Worm (Caenorhabditis elegans) whole organism, mixed stage, embryonic: ENCODE results near the gene clec-162.

ENCODE experiments used
- lin-13 ChIP-seq: fragments of 150-350 bp; optimal IDR thresholded peaks from 2 replicates; lab custom pipeline; 2014; ENCODE audit warnings: missing biosample characterization, missing genetic modification characterization
- mep-1 ChIP-seq: fragments of 150-350 bp; optimal IDR thresholded peaks from 2 replicates; lab custom pipeline; 2017; ENCODE audit warnings: missing biosample characterization, missing genetic modification reagents, missing genetic modification characterization, inconsistent platforms
- nhr-237 ChIP-seq: fragments of 150-350 bp; optimal IDR thresholded peaks from 2 replicates; lab custom pipeline; 2014; ENCODE audit warnings: missing biosample characterization, missing genetic modification characterization
- pha-4 ChIP-seq: fragments of 150-350 bp; optimal IDR thresholded peaks from 2 replicates; lab custom pipeline; 2018; ENCODE audit warnings: missing biosample characterization, missing genetic modification reagents, missing genetic modification characterization
- snpc-4 ChIP-seq: fragments of 150-350 bp; optimal IDR thresholded peaks from 2 replicates; lab custom pipeline; 2014; ENCODE audit warnings: missing biosample characterization, missing genetic modification characterization
- unc-39 ChIP-seq: fragments of 150-350 bp; optimal IDR thresholded peaks from 2 replicates; lab custom pipeline; 2014; ENCODE audit warnings: missing biosample characterization, missing genetic modification characterization
- zip-8 ChIP-seq: fragments of 150-350 bp; optimal IDR thresholded peaks from 2 replicates; lab custom pipeline; 2014; ENCODE audit warnings: missing biosample characterization, missing genetic modification characterization

- TF ChIP-seq mep-1 (tag; lab: Kevin White, UChicago) (no peak), pha-4 (tag; lab: Kevin White, UChicago) (no peak), zip-8 (tag; lab: Kevin White, UChicago) (no peak), lin-13 (tag; lab: Kevin White, UChicago) (no peak), nhr-237 (no peak), unc-39 (no peak), snpc-4 (tag; lab: Kevin White, UChicago) (no peak)
These were observed 33.8 kb upstream of the clec-162 start, which contains the start of gene rmd-1 for ce11 chrIII:9758848-9759247.
